Worm (Caenorhabditis elegans) whole organism, L2 larva: ENCODE measurements around the gene T11F9.7.

Source experiments
- ama-1 ChIP-seq: fragments of 150-350 bp; optimal IDR thresholded peaks from 2 replicates; lab custom pipeline; 2018; ENCODE audit warnings: inconsistent platforms
- elt-1 ChIP-seq: fragments of 150-350 bp; optimal IDR thresholded peaks from 2 replicates; lab custom pipeline; 2014; ENCODE audit warnings: missing biosample characterization, missing genetic modification characterization
- elt-3 ChIP-seq: sonication (generic microtip); optimal IDR thresholded peaks from 2 replicates; lab custom pipeline; 2017; ENCODE audit warnings: missing biosample characterization, missing genetic modification characterization
- lsy-2 ChIP-seq, 2 experiments: fragments of 150-350 bp in 1 of 2; sonication (generic microtip) in 1 of 2; optimal IDR thresholded peaks; 2 replicates each; lab custom pipeline; 2014 to 2017; ENCODE audit warnings: missing biosample characterization in 2 of 2, missing genetic modification characterization in 2 of 2
- nhr-10 ChIP-seq: sonication (generic microtip); optimal IDR thresholded peaks from 2 replicates; lab custom pipeline; 2017; ENCODE audit warnings: missing biosample characterization, missing genetic modification characterization
- nhr-11 ChIP-seq: fragments of 150-350 bp; optimal IDR thresholded peaks from 2 replicates; lab custom pipeline; 2014; ENCODE audit warnings: missing biosample characterization, missing genetic modification characterization
- nhr-77 ChIP-seq: fragments of 150-350 bp; optimal IDR thresholded peaks from 2 replicates; lab custom pipeline; 2014; ENCODE audit warnings: missing biosample characterization, missing genetic modification characterization
- sem-4 ChIP-seq: fragments of 150-350 bp; optimal IDR thresholded peaks from 2 replicates; lab custom pipeline; 2014; ENCODE audit warnings: missing biosample characterization, missing genetic modification reagents, missing genetic modification characterization
- zag-1 ChIP-seq: fragments of 150-350 bp; optimal IDR thresholded peaks from 2 replicates; lab custom pipeline; 2014; ENCODE audit warnings: missing biosample characterization, missing genetic modification characterization
- ztf-11 ChIP-seq: sonication (generic microtip); optimal IDR thresholded peaks from 2 replicates; lab custom pipeline; 2017; ENCODE audit warnings: missing biosample characterization, missing genetic modification characterization
- ztf-4 ChIP-seq: fragments of 150-350 bp; optimal IDR thresholded peaks from 2 replicates; lab custom pipeline; 2014; ENCODE audit warnings: missing biosample characterization, missing genetic modification characterization

- TF ChIP-seq sem-4 (tag; lab: Kevin White, UChicago): no peak
- no peak for TF ChIP-seq zag-1 (tag; lab: Kevin White, UChicago)
- no peak for TF ChIP-seq elt-1 (tag; lab: Kevin White, UChicago)
- no peak for TF ChIP-seq nhr-10 (tag; lab: Kevin White, UChicago)
- TF ChIP-seq ztf-11 (tag; lab: Kevin White, UChicago): no peak
- TF ChIP-seq lsy-2 (tag; optimal IDR thresholded peaks at IDR 0.05; lab: Kevin White, UChicago): no peak
- no peak for TF ChIP-seq ama-1
- no peak for TF ChIP-seq ztf-4 (tag; lab: Kevin White, UChicago)
- TF ChIP-seq nhr-77 (tag; lab: Kevin White, UChicago): no peak
- no peak for TF ChIP-seq elt-3 (tag; lab: Kevin White, UChicago)
- TF ChIP-seq nhr-11 (tag; lab: Kevin White, UChicago): no peak
Measured at ce11 chrV:11497475-11497874, 21.7 kb downstream of the T11F9.7 start.
